Fruit fly (Drosophila melanogaster) whole organism, prepupa: Measurements from ENCODE around the gene ort.

Experiments
- CG11902 ChIP-seq: fragments of 200-800 bp; sonication (Bioruptor generic); optimal IDR thresholded peaks from 3 replicates; lab custom pipeline; 2016; ENCODE audit warnings: missing biosample characterization, missing genetic modification characterization
- CG15336 ChIP-seq: fragments of 200-800 bp; sonication (Bioruptor generic); IDR thresholded peaks from 2 replicates; pipeline ENCODE4 v1.3.6; 2022; ENCODE audit warnings: missing biosample characterization, missing genetic modification characterization
- CG34406 ChIP-seq: fragments of 200-800 bp; sonication (Bioruptor generic); optimal IDR thresholded peaks from 3 replicates; lab custom pipeline; 2016; ENCODE audit warnings: missing biosample characterization, missing genetic modification characterization
- CG6854 ChIP-seq: fragments of 200-800 bp; sonication (Bioruptor generic); optimal IDR thresholded peaks from 2 replicates; lab custom pipeline; 2017; ENCODE audit warnings: missing biosample characterization, mild to moderate bottlenecking, missing genetic modification characterization
- CG8632 ChIP-seq: fragments of 200-800 bp; sonication (Bioruptor generic); optimal IDR thresholded peaks from 3 replicates; lab custom pipeline; 2016; ENCODE audit warnings: missing biosample characterization, missing genetic modification characterization
- Hr4 ChIP-seq: fragments of 200-800 bp; sonication (Bioruptor generic); optimal IDR thresholded peaks from 3 replicates; lab custom pipeline; 2016; ENCODE audit warnings: missing biosample characterization, missing genetic modification characterization
- Lpt ChIP-seq: fragments of 200-800 bp; sonication (Bioruptor generic); optimal IDR thresholded peaks from 3 replicates; lab custom pipeline; 2016; ENCODE audit warnings: missing biosample characterization, missing genetic modification characterization
- Sox15 ChIP-seq: fragments of 200-800 bp; sonication (Bioruptor generic); optimal IDR thresholded peaks from 3 replicates; lab custom pipeline; 2016; ENCODE audit warnings: missing biosample characterization, missing genetic modification characterization
- cyc ChIP-seq: fragments of 200-800 bp; sonication (Bioruptor generic); optimal IDR thresholded peaks from 3 replicates; lab custom pipeline; 2016; ENCODE audit warnings: missing biosample characterization, missing genetic modification characterization
- dac ChIP-seq: fragments of 200-800 bp; sonication (Bioruptor generic); optimal IDR thresholded peaks from 2 replicates; lab custom pipeline; 2017; ENCODE audit warnings: missing biosample characterization, mild to moderate bottlenecking, missing genetic modification characterization
- fkh ChIP-seq: fragments of 200-800 bp; sonication (Bioruptor generic); optimal IDR thresholded peaks from 3 replicates; lab custom pipeline; 2017; ENCODE audit warnings: missing biosample characterization, mild to moderate bottlenecking, missing genetic modification characterization, moderate library complexity
- vri ChIP-seq: fragments of 200-800 bp; sonication (Bioruptor generic); optimal IDR thresholded peaks from 3 replicates; lab custom pipeline; 2016; ENCODE audit warnings: missing biosample characterization, mild to moderate bottlenecking, missing genetic modification characterization

DNA sequence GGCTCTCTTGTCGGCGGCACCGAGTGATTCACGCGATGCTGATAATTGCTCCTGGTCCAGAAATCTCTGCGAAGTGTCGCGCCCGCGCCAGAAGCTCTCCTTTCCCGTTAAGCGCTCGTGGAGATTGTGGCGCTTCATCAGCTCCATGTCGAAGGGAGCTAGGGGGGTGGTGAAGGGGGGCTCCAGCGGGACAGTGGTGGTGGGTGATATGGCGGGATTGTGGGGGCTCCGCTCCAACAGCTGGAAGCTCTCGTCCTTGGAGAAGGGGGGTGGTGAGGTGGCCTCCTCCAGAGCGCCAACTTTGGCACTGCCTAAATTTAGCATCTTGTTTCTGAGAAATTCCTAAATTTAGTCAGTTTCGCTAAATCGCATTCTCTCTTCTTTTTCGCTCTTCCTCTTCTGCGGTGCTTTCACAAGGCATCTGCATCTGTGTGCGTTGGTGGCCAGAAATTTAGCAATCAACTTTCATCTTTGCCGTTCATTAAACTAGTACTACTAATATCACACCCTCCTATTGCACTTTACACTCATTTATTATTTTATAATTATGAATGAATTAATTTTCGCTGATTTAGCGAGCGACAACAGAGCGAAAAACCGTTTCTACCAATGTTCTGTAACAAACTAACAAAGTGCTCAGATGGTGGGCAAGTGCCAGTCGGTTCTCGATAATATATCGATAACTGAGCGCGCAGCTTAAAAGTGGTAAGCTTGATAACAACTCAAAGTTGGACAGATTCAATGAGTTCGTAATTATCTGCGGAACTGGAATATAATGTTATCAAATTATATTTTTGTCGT is 17.3 kb upstream of the ort start, which contains the start of gene subdued:
- TF ChIP-seq cyc (GFP tag; lab: Kevin White, UChicago) (no peak), CG34406 (GFP tag; lab: Kevin White, UChicago) (no peak), CG11902 (GFP tag; lab: Kevin White, UChicago) (no peak), CG6854 (GFP tag; lab: Kevin White, UChicago) (no peak), fkh (GFP tag; lab: Kevin White, UChicago) (no peak), Hr4 (GFP tag; lab: Kevin White, UChicago) (no peak), vri (GFP tag; lab: Kevin White, UChicago) (no peak), CG15336 (GFP tag; lab: Robert Waterston, UW) (peak; percentile 25; the same call in 1 of the 2 replicates), Lpt (GFP tag; lab: Kevin White, UChicago) (no peak), CG8632 (GFP tag; lab: Kevin White, UChicago) (no peak), dac (GFP tag; lab: Kevin White, UChicago) (no peak), Sox15 (GFP tag; lab: Kevin White, UChicago) (no peak)
